Worm (Caenorhabditis elegans): ENCODE data around the gene gstk-1.

Gene gstk-1

DNA sequence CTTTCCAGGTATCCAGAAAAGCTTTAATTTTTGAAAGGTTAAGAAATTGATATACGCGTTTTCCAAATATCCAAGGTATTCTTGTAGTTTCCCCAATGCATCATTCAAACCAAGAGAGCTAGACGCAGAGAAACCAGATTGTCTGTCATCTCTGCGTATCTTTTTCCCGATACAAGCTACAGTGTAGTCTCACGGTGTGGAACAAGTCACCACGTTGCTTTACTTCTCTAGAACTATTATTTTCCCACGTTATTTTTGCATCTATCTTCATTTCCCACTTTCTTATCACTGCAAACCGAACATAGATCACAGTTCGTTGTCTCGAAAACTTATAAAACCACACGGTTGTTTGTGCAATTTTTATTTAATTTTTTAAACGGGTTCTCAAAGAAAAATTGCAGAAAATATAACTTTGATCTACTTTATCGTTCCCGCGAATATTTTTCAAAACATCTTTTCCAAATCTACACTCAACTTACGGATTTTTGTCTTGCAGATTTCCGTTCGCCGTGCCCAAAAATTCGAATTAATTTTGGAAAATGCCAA is at the start of gene gstk-1:
gstk-1 (plus strand) TSS at position 496 of the 546 bp plus-strand sequence.
- TF ChIP-seq tbx-11 (GFP tag; IDR thresholded peaks at IDR 0.05) (no peak), hmg-4 (GFP tag; optimal IDR thresholded peaks at IDR 0.05) (no peak), pes-1 (GFP tag; IDR thresholded peaks at IDR 0.05) (no peak), ceh-13 (GFP tag; optimal IDR thresholded peaks at IDR 0.05) (no peak), ama-1 (optimal IDR thresholded peaks at IDR 0.05) (no peak), B0310.2 (tag; optimal IDR thresholded peaks at IDR 0.05) (no peak), hnd-1 (tag; optimal IDR thresholded peaks at IDR 0.05) (no peak), tra-4 (tag; optimal IDR thresholded peaks at IDR 0.05) (no peak), scrt-1 (GFP tag; IDR thresholded peaks at IDR 0.05) (no peak), sea-1 (GFP tag; conservative IDR thresholded peaks at IDR 0.05) (no peak), tbx-37 (GFP tag; conservative IDR thresholded peaks at IDR 0.05) (no peak)

DNA sequence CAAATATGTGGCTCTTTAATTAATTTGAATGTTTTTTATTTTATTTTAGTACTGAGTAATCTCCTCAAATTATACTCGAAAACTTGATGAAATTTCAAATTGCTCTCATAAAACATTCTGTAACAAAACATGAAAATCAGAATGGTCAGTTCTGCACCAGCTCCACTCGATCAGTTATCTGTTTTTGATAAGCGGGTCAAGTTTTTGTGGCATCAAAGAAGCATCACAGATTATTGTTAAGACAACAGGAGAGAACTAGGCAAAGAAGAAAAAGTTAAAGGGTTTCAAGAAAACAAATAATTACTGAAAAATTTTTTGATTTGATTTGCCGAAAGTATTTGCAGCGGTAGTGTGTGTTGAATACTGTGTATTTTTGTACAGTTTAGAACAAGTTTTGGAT is 49.4 kb upstream of the gstk-1 start:
- TF ChIP-seq B0310.2 (tag; optimal IDR thresholded peaks at IDR 0.05) (no peak), sea-1 (GFP tag; conservative IDR thresholded peaks at IDR 0.05) (no peak), tra-4 (tag; optimal IDR thresholded peaks at IDR 0.05) (no peak), tbx-37 (GFP tag; conservative IDR thresholded peaks at IDR 0.05) (no peak), hnd-1 (tag; optimal IDR thresholded peaks at IDR 0.05) (no peak), ceh-36 (tag; optimal IDR thresholded peaks at IDR 0.05) (no peak), hmbx-1 (tag; optimal IDR thresholded peaks at IDR 0.05) (no peak), tbx-11 (GFP tag; IDR thresholded peaks at IDR 0.05) (no peak), aly-1 (tag; optimal IDR thresholded peaks at IDR 0.05) (no peak), ceh-13 (GFP tag; optimal IDR thresholded peaks at IDR 0.05) (no peak), ets-7 (tag; optimal IDR thresholded peaks at IDR 0.05) (no peak), flt-1 (GFP tag; IDR thresholded peaks at IDR 0.05) (no peak), hmg-4 (GFP tag; optimal IDR thresholded peaks at IDR 0.05) (no peak), scrt-1 (GFP tag; IDR thresholded peaks at IDR 0.05) (no peak), F13C5.2 (tag; optimal IDR thresholded peaks at IDR 0.05) (no peak), pes-1 (GFP tag; IDR thresholded peaks at IDR 0.05) (no peak), ama-1 (optimal IDR thresholded peaks at IDR 0.05) (no peak)

- TF ChIP-seq ama-1 (optimal IDR thresholded peaks at IDR 0.05): no peak
- TF ChIP-seq B0310.2 (tag; optimal IDR thresholded peaks at IDR 0.05): no peak
- no peak for TF ChIP-seq ceh-36 (tag; optimal IDR thresholded peaks at IDR 0.05)
- TF ChIP-seq ets-7 (tag; optimal IDR thresholded peaks at IDR 0.05): no peak
- TF ChIP-seq flt-1 (GFP tag; IDR thresholded peaks at IDR 0.05): no peak
- TF ChIP-seq hmg-4 (GFP tag; optimal IDR thresholded peaks at IDR 0.05): no peak
- no peak for TF ChIP-seq sea-1 (GFP tag; conservative IDR thresholded peaks at IDR 0.05)
- TF ChIP-seq F13C5.2 (tag; optimal IDR thresholded peaks at IDR 0.05): no peak
- TF ChIP-seq hmbx-1 (tag; optimal IDR thresholded peaks at IDR 0.05): no peak
- no peak for TF ChIP-seq ceh-13 (GFP tag; optimal IDR thresholded peaks at IDR 0.05)
These were observed 47.2 kb upstream of the gstk-1 start, which contains the start of gene pap-2 for ce11 chrII:9609296-9609695. Gene pap-2, minus strand, starts transcription at chrII:9609396.

- TF ChIP-seq ama-1 (optimal IDR thresholded peaks at IDR 0.05) (no peak), hmbx-1 (tag; optimal IDR thresholded peaks at IDR 0.05) (no peak), B0310.2 (tag; optimal IDR thresholded peaks at IDR 0.05) (no peak), pes-1 (GFP tag; IDR thresholded peaks at IDR 0.05) (no peak), hnd-1 (tag; optimal IDR thresholded peaks at IDR 0.05) (no peak), tbx-11 (GFP tag; IDR thresholded peaks at IDR 0.05) (no peak), flt-1 (GFP tag; IDR thresholded peaks at IDR 0.05) (no peak), tra-4 (tag; optimal IDR thresholded peaks at IDR 0.05) (no peak), aly-1 (tag; optimal IDR thresholded peaks at IDR 0.05) (no peak), ceh-13 (GFP tag; optimal IDR thresholded peaks at IDR 0.05) (no peak), tbx-37 (GFP tag; conservative IDR thresholded peaks at IDR 0.05) (no peak), hmg-4 (GFP tag; optimal IDR thresholded peaks at IDR 0.05) (no peak), F13C5.2 (tag; optimal IDR thresholded peaks at IDR 0.05) (no peak), scrt-1 (GFP tag; IDR thresholded peaks at IDR 0.05) (no peak), sea-1 (GFP tag; conservative IDR thresholded peaks at IDR 0.05) (no peak), ets-7 (tag; optimal IDR thresholded peaks at IDR 0.05) (no peak), ceh-36 (tag; optimal IDR thresholded peaks at IDR 0.05) (no peak)
These were observed 45.1 kb upstream of the gstk-1 start, which contains the start of the genes T15H9.5 and T15H9.4 for ce11 chrII:9611347-9611923. Gene T15H9.5, minus strand, starts transcription at chrII:9611447. Gene T15H9.4, plus strand, starts transcription at chrII:9611873.

DNA sequence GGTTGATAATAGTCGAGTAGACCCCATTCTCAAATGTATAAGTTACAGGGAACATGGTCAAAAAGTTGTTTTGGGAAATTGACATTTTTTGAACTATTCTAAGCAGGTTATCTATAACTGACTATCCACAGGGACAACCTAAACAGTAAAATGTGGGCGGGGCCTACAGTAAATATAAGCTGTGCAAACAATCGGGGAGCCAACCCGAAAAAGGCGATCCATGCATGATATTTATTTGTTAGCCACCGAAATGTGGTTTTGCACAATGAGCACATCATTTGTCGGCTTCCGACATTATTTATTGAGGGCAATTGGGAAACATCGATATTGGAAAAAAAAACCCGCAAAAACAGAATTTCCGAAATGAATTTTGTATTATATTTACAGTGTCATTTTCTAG is 41.8 kb upstream of the gstk-1 start, which contains the start of gene hlh-6:
hlh-6 (minus strand) TSS at position 101 of the 400 bp plus-strand sequence.
- no peak for TF ChIP-seq ceh-36 (tag; optimal IDR thresholded peaks at IDR 0.05)

DNA sequence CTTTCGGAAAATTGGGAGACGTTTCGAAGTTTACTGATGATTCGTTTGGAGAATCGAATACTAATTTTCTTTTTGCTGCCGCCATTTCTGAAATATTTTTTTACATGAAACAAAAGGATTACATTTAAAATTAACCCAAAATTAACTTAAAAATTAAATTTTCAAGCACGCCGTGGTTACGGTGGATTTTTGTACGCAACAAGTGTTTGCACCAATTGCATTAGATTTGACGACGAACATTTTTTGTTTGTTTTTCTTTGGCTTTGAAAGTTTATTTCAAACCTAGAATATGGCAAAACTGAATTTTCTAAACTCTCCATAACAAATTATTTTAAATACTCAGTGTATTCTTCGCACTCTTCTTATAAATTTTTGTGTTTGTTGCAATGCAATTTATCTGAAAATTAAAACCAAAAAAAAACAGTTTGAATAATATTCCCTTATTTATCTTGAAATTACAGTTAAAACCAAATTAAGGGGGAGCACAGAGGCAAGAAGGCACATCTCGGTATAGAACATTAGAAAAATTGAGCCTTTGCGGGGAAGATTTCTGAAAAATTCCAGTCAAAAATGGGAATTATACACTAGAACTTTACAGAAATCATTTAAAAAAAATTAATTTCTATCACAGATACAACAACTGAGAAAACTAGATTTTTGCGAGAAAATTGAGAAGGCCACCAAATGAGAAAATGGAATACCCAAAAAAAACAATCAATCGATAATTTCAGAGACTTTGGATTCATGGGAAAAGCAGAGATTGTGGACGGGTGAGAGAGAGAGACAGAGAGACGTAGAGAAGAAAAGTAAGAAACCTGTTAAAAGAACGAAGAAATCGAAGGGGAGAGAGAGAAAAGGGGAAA is 39.2 kb upstream of the gstk-1 start, which contains the start of gene hal-3:
hal-3 (minus strand) TSS at position 87 of the 863 bp plus-strand sequence.
- TF ChIP-seq hnd-1 (tag; optimal IDR thresholded peaks at IDR 0.05) (no peak), F13C5.2 (tag; optimal IDR thresholded peaks at IDR 0.05) (no peak), aly-1 (tag; optimal IDR thresholded peaks at IDR 0.05) (no peak), flt-1 (GFP tag; IDR thresholded peaks at IDR 0.05) (no peak), tbx-11 (GFP tag; IDR thresholded peaks at IDR 0.05) (no peak), ama-1 (optimal IDR thresholded peaks at IDR 0.05) (no peak)

DNA sequence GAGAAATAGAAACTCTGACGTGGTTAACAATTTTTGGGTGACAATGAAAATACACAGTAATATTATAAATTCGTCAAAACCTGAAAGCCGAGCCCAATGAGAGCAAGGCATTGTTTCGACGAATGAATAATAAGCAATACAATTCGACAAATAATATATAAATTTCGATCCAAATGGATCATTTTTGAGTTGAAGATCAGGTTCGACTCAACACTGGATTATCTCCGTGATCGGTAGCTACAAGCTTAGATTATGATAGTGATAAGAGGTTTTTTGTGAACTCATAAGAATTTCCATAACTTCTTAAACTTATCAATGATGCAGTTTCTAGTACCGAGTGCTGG is 38.6 kb upstream of the gstk-1 start:
- TF ChIP-seq flt-1 (GFP tag; IDR thresholded peaks at IDR 0.05) (no peak), tbx-37 (GFP tag; conservative IDR thresholded peaks at IDR 0.05) (no peak), ceh-13 (GFP tag; optimal IDR thresholded peaks at IDR 0.05) (no peak), tra-4 (tag; optimal IDR thresholded peaks at IDR 0.05) (no peak), ama-1 (optimal IDR thresholded peaks at IDR 0.05) (no peak), hmbx-1 (tag; optimal IDR thresholded peaks at IDR 0.05) (no peak), sea-1 (GFP tag; conservative IDR thresholded peaks at IDR 0.05) (no peak), ets-7 (tag; optimal IDR thresholded peaks at IDR 0.05) (no peak), aly-1 (tag; optimal IDR thresholded peaks at IDR 0.05) (no peak), ceh-36 (tag; optimal IDR thresholded peaks at IDR 0.05) (no peak), F13C5.2 (tag; optimal IDR thresholded peaks at IDR 0.05) (no peak), scrt-1 (GFP tag; IDR thresholded peaks at IDR 0.05) (no peak), pes-1 (GFP tag; IDR thresholded peaks at IDR 0.05) (no peak), hnd-1 (tag; optimal IDR thresholded peaks at IDR 0.05) (no peak), B0310.2 (tag; optimal IDR thresholded peaks at IDR 0.05) (no peak)

Data from whole organism, early embryonic.